Worm (Caenorhabditis elegans): ENCODE measurements around the gene myo-3.

- TF ChIP-seq mxl-2 (GFP tag; conservative IDR thresholded peaks at IDR 0.05) (no peak), snpc-1.2 (GFP tag; IDR thresholded peaks at IDR 0.05) (no peak), nhr-102 (tag; optimal IDR thresholded peaks at IDR 0.05) (no peak), ama-1 (optimal IDR thresholded peaks at IDR 0.05) (no peak), nhr-25 (tag; optimal IDR thresholded peaks at IDR 0.05; ENCODE audit: borderline replicate concordance, insufficient read depth) (no peak), nhr-10 (tag; optimal IDR thresholded peaks at IDR 0.05) (no peak), mep-1 (tag; optimal IDR thresholded peaks at IDR 0.05) (no peak), nhr-237 (tag; optimal IDR thresholded peaks at IDR 0.05) (no peak), daf-12 (tag; optimal IDR thresholded peaks at IDR 0.05) (no peak), ctbp-1 (GFP tag; IDR thresholded peaks at IDR 0.05) (no peak), T26A8.4 (GFP tag; IDR thresholded peaks at IDR 0.05) (no peak), pha-4 (GFP tag; IDR thresholded peaks at IDR 0.05) (no peak), pha-4 (tag; optimal IDR thresholded peaks at IDR 0.05) (no peak)
These were observed 37.5 kb downstream of the myo-3 start for ce11 chrV:12196659-12197058.
